Worm (Caenorhabditis elegans) whole organism, L3 larva: ENCODE data around the gene catp-6.

Experiments used
- R02D3.7 ChIP-seq: fragments of 150-350 bp; optimal IDR thresholded peaks from 2 replicates; lab custom pipeline; 2014; ENCODE audit warnings: missing biosample characterization, missing genetic modification characterization
- ama-1 ChIP-seq: fragments of 150-350 bp; optimal IDR thresholded peaks from 2 replicates; lab custom pipeline; 2018
- ceh-16 ChIP-seq: sonication (generic microtip); optimal IDR thresholded peaks from 2 replicates; lab custom pipeline; 2017; ENCODE audit warnings: missing biosample characterization, missing genetic modification characterization
- daf-12 ChIP-seq: fragments of 150-350 bp; optimal IDR thresholded peaks from 2 replicates; lab custom pipeline; 2014; ENCODE audit warnings: missing biosample characterization, missing genetic modification reagents, missing genetic modification characterization
- egl-27 ChIP-seq: sonication (generic microtip); optimal IDR thresholded peaks from 4 replicates; lab custom pipeline; 2017; ENCODE audit warnings: missing biosample characterization, missing genetic modification reagents, missing genetic modification characterization
- egl-5 ChIP-seq: fragments of 150-350 bp; optimal IDR thresholded peaks from 2 replicates; lab custom pipeline; 2017; ENCODE audit warnings: missing biosample characterization, missing genetic modification reagents, missing genetic modification characterization, inconsistent platforms
- elt-1 ChIP-seq: fragments of 150-350 bp; optimal IDR thresholded peaks from 2 replicates; lab custom pipeline; 2014; ENCODE audit warnings: missing biosample characterization, missing genetic modification characterization
- elt-2 ChIP-seq: sonication (generic microtip); optimal IDR thresholded peaks from 2 replicates; lab custom pipeline; 2016; ENCODE audit warnings: missing genetic modification reagents, mild to moderate bottlenecking, missing genetic modification characterization, missing compliant biosample characterization
- elt-3 ChIP-seq, 3 experiments: fragments of 150-350 bp in 1 of 3; sonication (generic microtip) in 2 of 3; optimal IDR thresholded peaks; 2 replicates in 2 of 3; 4 replicates in 1 of 3; lab custom pipeline; 2014 to 2017; ENCODE audit warnings: missing biosample characterization in 3 of 3, missing genetic modification characterization in 3 of 3
- jun-1 ChIP-seq: fragments of 150-350 bp; optimal IDR thresholded peaks from 2 replicates; lab custom pipeline; 2014; ENCODE audit warnings: missing biosample characterization, missing genetic modification reagents, missing genetic modification characterization
- lin-15B ChIP-seq: fragments of 150-350 bp; optimal IDR thresholded peaks from 2 replicates; lab custom pipeline; 2014; ENCODE audit warnings: missing biosample characterization, missing genetic modification characterization
- lin-39 ChIP-seq: fragments of 150-350 bp; optimal IDR thresholded peaks from 2 replicates; lab custom pipeline; 2018; ENCODE audit warnings: missing biosample characterization, missing genetic modification reagents, missing genetic modification characterization
- lsy-12 ChIP-seq: sonication (generic microtip); optimal IDR thresholded peaks from 2 replicates; lab custom pipeline; 2016; ENCODE audit warnings: mild to moderate bottlenecking, missing genetic modification characterization, missing compliant biosample characterization
- mdl-1 ChIP-seq: fragments of 150-350 bp; optimal IDR thresholded peaks from 2 replicates; lab custom pipeline; 2014; ENCODE audit warnings: missing biosample characterization, missing genetic modification characterization
- nfya-1 ChIP-seq: sonication (generic microtip); optimal IDR thresholded peaks from 2 replicates; lab custom pipeline; 2017; ENCODE audit warnings: missing genetic modification characterization, mild to moderate bottlenecking, missing compliant biosample characterization, antibody characterized with exemption, moderate library complexity; ENCODE audit not compliant: insufficient read depth
- nhr-11 ChIP-seq: fragments of 150-350 bp; optimal IDR thresholded peaks from 2 replicates; lab custom pipeline; 2014; ENCODE audit warnings: missing biosample characterization, missing genetic modification characterization
- nhr-12 ChIP-seq: fragments of 150-350 bp; optimal IDR thresholded peaks from 2 replicates; lab custom pipeline; 2014; ENCODE audit warnings: missing biosample characterization, missing genetic modification characterization
- nhr-23 ChIP-seq: fragments of 150-350 bp; optimal IDR thresholded peaks from 2 replicates; lab custom pipeline; 2014; ENCODE audit warnings: missing biosample characterization, missing genetic modification reagents, missing genetic modification characterization
- nhr-237 ChIP-seq: fragments of 150-350 bp; optimal IDR thresholded peaks from 2 replicates; lab custom pipeline; 2014; ENCODE audit warnings: missing biosample characterization, missing genetic modification characterization
- nhr-25 ChIP-seq: sonication (generic microtip); optimal IDR thresholded peaks from 2 replicates; lab custom pipeline; 2017; ENCODE audit warnings: missing biosample characterization, missing genetic modification characterization
- nhr-28 ChIP-seq: fragments of 150-350 bp; optimal IDR thresholded peaks from 2 replicates; lab custom pipeline; 2014; ENCODE audit warnings: missing biosample characterization, missing genetic modification characterization
- nhr-43 ChIP-seq: sonication (generic microtip); optimal IDR thresholded peaks from 2 replicates; lab custom pipeline; 2016; ENCODE audit warnings: mild to moderate bottlenecking, missing genetic modification characterization, missing compliant biosample characterization; ENCODE audit not compliant: poor library complexity, severe bottlenecking
- nhr-76 ChIP-seq: fragments of 150-350 bp; sonication (generic microtip); optimal IDR thresholded peaks from 5 replicates; lab custom pipeline; 2014; ENCODE audit warnings: missing biosample characterization, missing genetic modification characterization
- nhr-77 ChIP-seq: fragments of 150-350 bp; optimal IDR thresholded peaks from 2 replicates; lab custom pipeline; 2014; ENCODE audit warnings: missing biosample characterization, missing genetic modification characterization
- pha-4 ChIP-seq: fragments of 150-350 bp; optimal IDR thresholded peaks from 2 replicates; lab custom pipeline; 2014; ENCODE audit warnings: missing biosample characterization, missing genetic modification reagents, missing genetic modification characterization
- pqm-1 ChIP-seq: fragments of 150-350 bp; optimal IDR thresholded peaks from 2 replicates; lab custom pipeline; 2017; ENCODE audit warnings: missing biosample characterization, missing genetic modification characterization, inconsistent platforms
- skn-1 ChIP-seq: fragments of 150-350 bp; optimal IDR thresholded peaks from 2 replicates; lab custom pipeline; 2014; ENCODE audit warnings: missing biosample characterization, missing genetic modification characterization
- snpc-4 ChIP-seq: fragments of 150-350 bp; optimal IDR thresholded peaks from 2 replicates; lab custom pipeline; 2014; ENCODE audit warnings: missing biosample characterization, missing genetic modification characterization
- tbx-2 ChIP-seq: sonication (generic microtip); optimal IDR thresholded peaks from 2 replicates; lab custom pipeline; 2016; ENCODE audit warnings: mild to moderate bottlenecking, missing genetic modification characterization, missing compliant biosample characterization
- unc-62 ChIP-seq: fragments of 150-350 bp; sonication (generic microtip); optimal IDR thresholded peaks from 4 replicates; lab custom pipeline; 2014; ENCODE audit warnings: missing biosample characterization, missing genetic modification reagents, missing genetic modification characterization
- zag-1 ChIP-seq: fragments of 150-350 bp; optimal IDR thresholded peaks from 2 replicates; lab custom pipeline; 2014; ENCODE audit warnings: missing biosample characterization, missing genetic modification characterization
- ztf-11 ChIP-seq: fragments of 150-350 bp; optimal IDR thresholded peaks from 2 replicates; lab custom pipeline; 2014; ENCODE audit warnings: missing biosample characterization, missing genetic modification characterization

Gene catp-6

ce11 chrIV:9799664-9800063 lies 24.7 kb downstream of the catp-6 start:
- TF ChIP-seq pha-4 (tag; lab: Kevin White, UChicago): peak; percentile 61
- no peak for TF ChIP-seq elt-3 (tag; optimal IDR thresholded peaks at IDR 0.05; lab: Kevin White, UChicago)
- peak; percentile 72 for TF ChIP-seq elt-2
- no peak for TF ChIP-seq egl-27
- TF ChIP-seq pqm-1 (tag; lab: Kevin White, UChicago): peak; percentile 32
- no peak for TF ChIP-seq tbx-2 (tag; lab: Kevin White, UChicago)

- TF ChIP-seq nfya-1 (tag; lab: Kevin White, UChicago) (no peak), pqm-1 (tag; lab: Kevin White, UChicago) (no peak), zag-1 (no peak), jun-1 (tag; lab: Kevin White, UChicago) (no peak), nhr-237 (no peak), unc-62 (no peak), elt-1 (tag; lab: Kevin White, UChicago) (no peak), nhr-76 (no peak), mdl-1 (tag; lab: Kevin White, UChicago) (no peak), ztf-11 (tag; lab: Kevin White, UChicago) (no peak), tbx-2 (tag; lab: Kevin White, UChicago) (no peak), nhr-28 (no peak), ama-1 (lab: Kevin White, UChicago) (no peak), skn-1 (tag; lab: Kevin White, UChicago) (no peak)
These were observed 25.3 kb downstream of the catp-6 start, which contains the start of gene fat-4 for ce11 chrIV:9799129-9799528. Gene fat-4 (plus strand): TSS chrIV:9799429.

ce11 chrIV:9798307-9798706 lies 26.1 kb downstream of the catp-6 start:
- TF ChIP-seq daf-12 (tag; lab: Kevin White, UChicago) (no peak), elt-3 (tag; optimal IDR thresholded peaks at IDR 0.05; lab: Kevin White, UChicago) (no peak), elt-2 (peak; percentile 23), nhr-12 (tag; lab: Kevin White, UChicago) (no peak), snpc-4 (tag; lab: Kevin White, UChicago) (no peak), ceh-16 (tag; lab: Kevin White, UChicago) (no peak)

ce11 chrIV:9797304-9798003 lies 26.9 kb downstream of the catp-6 start, which contains the start of gene T13F2.2:
Gene T13F2.2 (minus strand): TSS chrIV:9797354.
- TF ChIP-seq elt-2: peak; percentile 69
- no peak for TF ChIP-seq ztf-11 (tag; lab: Kevin White, UChicago)
- peak; percentile 59 for TF ChIP-seq pqm-1 (tag; lab: Kevin White, UChicago)
- TF ChIP-seq egl-27: no peak
- peak; percentile 2 for TF ChIP-seq nhr-43
- no peak for TF ChIP-seq R02D3.7 (tag; lab: Kevin White, UChicago)
- TF ChIP-seq nhr-11 (tag; lab: Kevin White, UChicago): no peak
- TF ChIP-seq lin-15B (tag; lab: Kevin White, UChicago): peak; percentile 20

- no peak for TF ChIP-seq elt-2
- TF ChIP-seq pha-4 (tag; lab: Kevin White, UChicago): no peak
- no peak for TF ChIP-seq lsy-12 (tag; lab: Kevin White, UChicago)
- no peak for TF ChIP-seq lin-39 (tag; lab: Kevin White, UChicago)
- no peak for TF ChIP-seq nhr-77 (tag; lab: Kevin White, UChicago)
- no peak for TF ChIP-seq egl-5 (tag; lab: Kevin White, UChicago)
- TF ChIP-seq nhr-23 (tag; lab: Kevin White, UChicago): no peak
These were observed 27.9 kb downstream of the catp-6 start, which contains the start of gene pis-1 for ce11 chrIV:9796494-9796893. Gene pis-1 (minus strand): TSS chrIV:9796594.

- no peak for TF ChIP-seq nhr-25 (tag; lab: Kevin White, UChicago)
- TF ChIP-seq, all 47 proteins: peak for 0
These were observed 29.1 kb downstream of the catp-6 start for ce11 chrIV:9795250-9795649.
